Fruit fly (Drosophila melanogaster): ENCODE results near the gene CG4572.
A peak's percentile ranks its signal among the peaks of the same experiment; 100 is the strongest.

Gene CG4572

DNA sequence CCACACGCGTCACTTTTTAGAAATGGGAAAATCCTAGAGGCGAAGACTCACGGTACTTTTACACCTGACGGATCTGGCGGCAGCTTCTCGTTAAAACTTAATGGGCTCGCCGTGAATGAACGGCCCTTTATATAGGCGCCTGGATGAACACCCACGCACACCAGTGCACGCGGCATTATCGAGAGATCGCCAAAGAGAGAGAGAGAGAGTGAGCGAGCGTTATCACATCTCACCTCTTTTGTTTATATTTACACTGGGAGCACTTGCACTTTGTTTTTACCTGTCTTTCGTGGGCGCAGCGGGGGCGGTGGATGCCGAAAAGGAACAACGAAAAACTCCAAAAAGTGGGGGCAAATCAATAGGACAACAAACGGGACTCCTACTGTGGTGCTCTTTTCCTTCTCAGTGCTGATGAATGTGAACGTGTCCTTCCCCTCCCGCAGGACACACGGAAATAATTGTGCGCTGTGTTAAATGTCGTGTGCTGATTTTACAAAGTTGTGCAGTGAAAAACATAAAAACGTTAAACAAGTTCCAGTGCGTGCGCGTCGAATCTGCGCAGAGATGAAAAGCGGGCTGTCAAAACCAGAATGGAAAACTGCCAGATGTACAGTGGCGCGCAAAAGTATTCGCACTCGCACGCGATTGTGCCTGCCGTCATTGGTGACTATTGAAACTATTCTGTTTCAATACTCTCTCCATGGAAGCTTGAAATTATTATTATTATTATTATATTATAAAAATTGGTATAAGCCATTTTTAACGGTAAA is 11.1 kb upstream of the CG4572 start, which contains the start of gene Mrp5 (continued):
- TF ChIP-seq CG4282 (GFP tag; optimal IDR thresholded peaks at IDR 0.05) (no peak), Side (GFP tag; optimal IDR thresholded peaks at IDR 0.05) (no peak), CG2199 (GFP tag; IDR thresholded peaks at IDR 0.05) (no peak), hkb (optimal IDR thresholded peaks at IDR 0.05) (no peak), hkb (GFP tag; IDR thresholded peaks at IDR 0.05) (peak; percentile 73), gcm2 (GFP tag; optimal IDR thresholded peaks at IDR 0.05) (no peak), disco-r (GFP tag; optimal IDR thresholded peaks at IDR 0.05) (no peak), sd (tag; optimal IDR thresholded peaks at IDR 0.05) (no peak), aop (GFP tag; IDR thresholded peaks at IDR 0.05) (peak; percentile 49; the same call in 1 of the 2 replicates), ttk (GFP tag; IDR thresholded peaks at IDR 0.05) (0 out of 2 replicates have a peak, but pooled peaks have one; percentile 12), Sox100B (GFP tag; optimal IDR thresholded peaks at IDR 0.05) (peak; percentile 41), CG31388 (GFP tag; optimal IDR thresholded peaks at IDR 0.05) (no peak), CG10543 (GFP tag; optimal IDR thresholded peaks at IDR 0.05) (no peak), Hmr (GFP tag; optimal IDR thresholded peaks at IDR 0.05) (peak; percentile 52), peb (GFP tag; IDR thresholded peaks at IDR 0.05) (0 out of 2 replicates have a peak, but pooled peaks have one; percentile 12), jumu (GFP tag; optimal IDR thresholded peaks at IDR 0.05) (no peak), lab (GFP tag; optimal IDR thresholded peaks at IDR 0.05) (peak; percentile 36), Gug (GFP tag; IDR thresholded peaks at IDR 0.05) (peak; percentile 75; the same call in 3 of the 4 replicates), kah (GFP tag; optimal IDR thresholded peaks at IDR 0.05) (peak; percentile 42), HLH3B (GFP tag; IDR thresholded peaks at IDR 0.05) (peak; percentile 64), fd3F (GFP tag; optimal IDR thresholded peaks at IDR 0.05) (peak; percentile 9), odd (GFP tag; optimal IDR thresholded peaks at IDR 0.05) (peak; percentile 23), CG2875 (GFP tag; optimal IDR thresholded peaks at IDR 0.05) (no peak), CG6791 (GFP tag; IDR thresholded peaks at IDR 0.05; ENCODE audit: partially characterized antibody) (no peak), CG13296 (GFP tag; optimal IDR thresholded peaks at IDR 0.05) (peak; percentile 24), CG16813 (GFP tag; IDR thresholded peaks at IDR 0.05; ENCODE audit: partially characterized antibody) (no peak), ranshi (GFP tag; IDR thresholded peaks at IDR 0.05) (peak; percentile 48; the same call in 1 of the 2 replicates), CG7372 (GFP tag; IDR thresholded peaks at IDR 0.05) (no peak), CG10267 (tag; optimal IDR thresholded peaks at IDR 0.05) (peak; percentile 40), HmgD (GFP tag; optimal IDR thresholded peaks at IDR 0.05) (no peak), CG15073 (GFP tag; optimal IDR thresholded peaks at IDR 0.05) (no peak), cad (GFP tag; optimal IDR thresholded peaks at IDR 0.05) (no peak), CG6254 (GFP tag; optimal IDR thresholded peaks at IDR 0.05) (peak; percentile 50), CG34422 (GFP tag; IDR thresholded peaks at IDR 0.05) (peak; percentile 57; the same call in 2 of the 3 replicates), CG11560 (tag; IDR thresholded peaks at IDR 0.05) (no peak), ken (GFP tag; IDR thresholded peaks at IDR 0.05) (peak; percentile 48; the same call in 1 of the 3 replicates), sr (GFP tag; IDR thresholded peaks at IDR 0.05) (peak; percentile 91), CG12769 (tag; optimal IDR thresholded peaks at IDR 0.05) (peak; percentile 28), CHES-1-like (GFP tag; optimal IDR thresholded peaks at IDR 0.05) (no peak), CG15514 (GFP tag; optimal IDR thresholded peaks at IDR 0.05) (peak; percentile 32), gsb-n (tag; optimal IDR thresholded peaks at IDR 0.05) (no peak), CG15011 (GFP tag; optimal IDR thresholded peaks at IDR 0.05) (no peak), Nf-YA (GFP tag; IDR thresholded peaks at IDR 0.05) (0 out of 2 replicates have a peak, but pooled peaks have one; percentile 37), CG10274 (GFP tag; optimal IDR thresholded peaks at IDR 0.05) (no peak), ssp (GFP tag; IDR thresholded peaks at IDR 0.05) (peak; percentile 44), emc (GFP tag; optimal IDR thresholded peaks at IDR 0.05) (no peak), Six4 (GFP tag; optimal IDR thresholded peaks at IDR 0.05) (no peak), CG12744 (GFP tag; optimal IDR thresholded peaks at IDR 0.05) (no peak), CG7963 (GFP tag; IDR thresholded peaks at IDR 0.05; ENCODE audit: partially characterized antibody) (no peak), CG30431 (GFP tag; optimal IDR thresholded peaks at IDR 0.05) (peak; percentile 7)
